Fruit fly (Drosophila melanogaster) whole organism, embryonic: ENCODE measurements around the gene HipHop.
A peak's percentile ranks its signal among the peaks of the same experiment; 100 is the strongest.

Source experiments
- Aef1 ChIP-seq: fragments of 200-800 bp; sonication (Bioruptor generic); IDR thresholded peaks from 3 replicates; pipeline ENCODE4 v1.3.6; 2022; ENCODE audit warnings: missing biosample characterization, missing genetic modification characterization
- CG10654 ChIP-seq: fragments of 200-800 bp; sonication (Bioruptor generic); optimal IDR thresholded peaks from 2 replicates; lab custom pipeline; 2016; ENCODE audit warnings: missing biosample characterization, missing genetic modification characterization
- CG11247 ChIP-seq: fragments of 200-800 bp; sonication (Bioruptor generic); IDR thresholded peaks from 2 replicates; pipeline ENCODE4 v1.3.6; 2022; ENCODE audit warnings: missing biosample characterization, missing genetic modification characterization
- CG12219 ChIP-seq: fragments of 200-800 bp; sonication (Bioruptor generic); optimal IDR thresholded peaks from 3 replicates; lab custom pipeline; 2018; ENCODE audit warnings: missing biosample characterization, mild to moderate bottlenecking, missing genetic modification characterization
- CG13287 ChIP-seq: fragments of 200-800 bp; sonication (Bioruptor generic); IDR thresholded peaks from 2 replicates; pipeline ENCODE4 v1.3.6; 2022; ENCODE audit warnings: missing biosample characterization, missing genetic modification characterization; ENCODE audit not compliant: partially characterized antibody
- CG15269 ChIP-seq: fragments of 200-800 bp; sonication (Bioruptor generic); optimal IDR thresholded peaks from 2 replicates; lab custom pipeline; 2018; ENCODE audit warnings: missing biosample characterization, mild to moderate bottlenecking, missing genetic modification characterization, moderate library complexity
- CG17359 ChIP-seq: fragments of 200-800 bp; sonication (Bioruptor generic); optimal IDR thresholded peaks from 3 replicates; lab custom pipeline; 2018; ENCODE audit warnings: missing biosample characterization, mild to moderate bottlenecking, missing genetic modification characterization, moderate library complexity
- CG17385 ChIP-seq: fragments of 200-800 bp; sonication (Bioruptor generic); optimal IDR thresholded peaks from 3 replicates; lab custom pipeline; 2018; ENCODE audit warnings: missing biosample characterization, mild to moderate bottlenecking, missing genetic modification characterization
- CG1832 ChIP-seq: fragments of 200-800 bp; sonication (Bioruptor generic); optimal IDR thresholded peaks from 2 replicates; lab custom pipeline; 2017; ENCODE audit warnings: missing biosample characterization, mild to moderate bottlenecking, missing genetic modification characterization, inconsistent platforms
- CG2202 ChIP-seq: fragments of 200-800 bp; sonication (Bioruptor generic); optimal IDR thresholded peaks from 2 replicates; lab custom pipeline; 2018; ENCODE audit warnings: missing biosample characterization, mild to moderate bottlenecking, missing genetic modification characterization
- CG2678 ChIP-seq: fragments of 200-800 bp; sonication (Bioruptor generic); optimal IDR thresholded peaks from 3 replicates; lab custom pipeline; 2019; ENCODE audit warnings: missing biosample characterization, mild to moderate bottlenecking, missing genetic modification characterization, moderate library complexity
- CG30403 ChIP-seq: fragments of 200-800 bp; sonication (Bioruptor generic); optimal IDR thresholded peaks from 3 replicates; lab custom pipeline; 2016; ENCODE audit warnings: missing biosample characterization, missing genetic modification characterization
- CG34376 ChIP-seq: fragments of 200-800 bp; sonication (Bioruptor generic); optimal IDR thresholded peaks from 2 replicates; lab custom pipeline; 2018; ENCODE audit warnings: missing biosample characterization, mild to moderate bottlenecking, missing genetic modification characterization
- CG3838 ChIP-seq: fragments of 200-800 bp; sonication (Bioruptor generic); optimal IDR thresholded peaks from 3 replicates; lab custom pipeline; 2016; ENCODE audit warnings: missing biosample characterization, missing genetic modification characterization
- CG4424 ChIP-seq: fragments of 200-800 bp; sonication (Bioruptor generic); optimal IDR thresholded peaks from 3 replicates; lab custom pipeline; 2016; ENCODE audit warnings: missing biosample characterization, missing genetic modification characterization
- CG8388 ChIP-seq: fragments of 200-800 bp; sonication (Bioruptor generic); optimal IDR thresholded peaks from 2 replicates; lab custom pipeline; 2019; ENCODE audit warnings: missing biosample characterization, mild to moderate bottlenecking, missing genetic modification characterization, moderate library complexity
- CG8924 ChIP-seq: fragments of 200-800 bp; optimal IDR thresholded peaks from 3 replicates; lab custom pipeline; 2019; ENCODE audit warnings: missing biosample characterization, mild to moderate bottlenecking, missing genetic modification characterization, moderate library complexity
- CG9215 ChIP-seq: fragments of 200-800 bp; sonication (Bioruptor generic); IDR thresholded peaks from 2 replicates; pipeline ENCODE4 v1.3.6; 2022; ENCODE audit warnings: missing biosample characterization, missing genetic modification characterization
- CG9727 ChIP-seq: fragments of 200-800 bp; sonication (Bioruptor generic); optimal IDR thresholded peaks from 3 replicates; lab custom pipeline; 2017; ENCODE audit warnings: missing biosample characterization, mild to moderate bottlenecking, missing genetic modification characterization
- Camta ChIP-seq: fragments of 200-800 bp; sonication (Bioruptor generic); optimal IDR thresholded peaks from 2 replicates; lab custom pipeline; 2016; ENCODE audit warnings: missing biosample characterization, missing genetic modification characterization
- D ChIP-seq, 2 experiments: fragments of 200-800 bp in 1 of 2; fragments of >200 bp in 1 of 2; sonication (Bioruptor generic) in 1 of 2; optimal IDR thresholded peaks; 2 replicates in 1 of 2; 3 replicates in 1 of 2; lab custom pipeline; 2017; ENCODE audit warnings: mild to moderate bottlenecking in 1 of 2, missing biosample characterization in 1 of 2, missing genetic modification characterization in 1 of 2, missing genetic modification reagents in 1 of 2
- Dad ChIP-seq: fragments of 200-800 bp; sonication (Bioruptor generic); optimal IDR thresholded peaks from 3 replicates; lab custom pipeline; 2016; ENCODE audit warnings: missing biosample characterization, missing genetic modification characterization
- Drgx ChIP-seq: fragments of 200-800 bp; sonication (Bioruptor generic); IDR thresholded peaks from 2 replicates; pipeline ENCODE4 v1.3.6; 2022; ENCODE audit warnings: missing biosample characterization, missing genetic modification characterization
- Ets65A ChIP-seq: fragments of 200-800 bp; sonication (Bioruptor generic); peaks from one replicate; lab custom pipeline; 2016; ENCODE audit warnings: missing biosample characterization, missing genetic modification characterization
- HHEX ChIP-seq: fragments of 200-800 bp; sonication (Bioruptor generic); optimal IDR thresholded peaks from 3 replicates; lab custom pipeline; 2017; ENCODE audit warnings: missing biosample characterization, mild to moderate bottlenecking, missing genetic modification characterization, missing genetic modification reagents
- HLH4C ChIP-seq: fragments of 200-800 bp; sonication (Bioruptor generic); IDR thresholded peaks from 3 replicates; pipeline ENCODE4 v1.3.6; 2022; ENCODE audit warnings: missing biosample characterization, missing genetic modification characterization; ENCODE audit not compliant: partially characterized antibody
- HLHmδ ChIP-seq: fragments of 200-800 bp; sonication (Bioruptor generic); optimal IDR thresholded peaks from 2 replicates; lab custom pipeline; 2018; ENCODE audit warnings: missing biosample characterization, mild to moderate bottlenecking, missing genetic modification characterization, moderate library complexity
- HmgD ChIP-seq: fragments of 200-800 bp; sonication (Bioruptor generic); optimal IDR thresholded peaks from 3 replicates; lab custom pipeline; 2016; ENCODE audit warnings: missing biosample characterization, missing genetic modification characterization
- MESR4 ChIP-seq: fragments of 200-800 bp; sonication (Bioruptor generic); optimal IDR thresholded peaks from 2 replicates; lab custom pipeline; 2018; ENCODE audit warnings: missing biosample characterization, mild to moderate bottlenecking, missing genetic modification characterization, moderate library complexity
- Pdp1 ChIP-seq, 2 experiments: fragments of 200-800 bp; sonication (Bioruptor generic); optimal IDR thresholded peaks; 3 replicates each; lab custom pipeline; 2016; ENCODE audit warnings: missing biosample characterization in 2 of 2, missing genetic modification characterization in 2 of 2, mild to moderate bottlenecking in 1 of 2, moderate library complexity in 1 of 2
- Vsx1 ChIP-seq: fragments of 200-800 bp; sonication (Bioruptor generic); optimal IDR thresholded peaks from 2 replicates; lab custom pipeline; 2017; ENCODE audit warnings: missing biosample characterization, mild to moderate bottlenecking, missing genetic modification characterization, missing genetic modification reagents
- YL-1 ChIP-seq: fragments of 200-800 bp; sonication (Bioruptor generic); optimal IDR thresholded peaks from 3 replicates; lab custom pipeline; 2017; ENCODE audit warnings: missing biosample characterization, mild to moderate bottlenecking, missing genetic modification characterization
- abd-A ChIP-seq: fragments of 200-800 bp; sonication (Bioruptor generic); optimal IDR thresholded peaks from 3 replicates; lab custom pipeline; 2019; ENCODE audit warnings: missing biosample characterization, mild to moderate bottlenecking, missing genetic modification characterization, moderate library complexity
- caup ChIP-seq: fragments of 200-800 bp; sonication (Bioruptor generic); optimal IDR thresholded peaks from 3 replicates; lab custom pipeline; 2017; ENCODE audit warnings: missing biosample characterization, mild to moderate bottlenecking, missing genetic modification characterization, moderate library complexity; ENCODE audit not compliant: severe bottlenecking
- disco-r ChIP-seq: fragments of 200-800 bp; sonication (Bioruptor generic); optimal IDR thresholded peaks from 2 replicates; lab custom pipeline; 2016; ENCODE audit warnings: missing biosample characterization, missing genetic modification characterization
- dmrt99B ChIP-seq: fragments of 200-800 bp; sonication (Bioruptor generic); optimal IDR thresholded peaks from 2 replicates; lab custom pipeline; 2018; ENCODE audit warnings: missing biosample characterization, mild to moderate bottlenecking, missing genetic modification characterization, moderate library complexity
- fd102C ChIP-seq: fragments of 200-800 bp; sonication (Bioruptor generic); optimal IDR thresholded peaks from 2 replicates; lab custom pipeline; 2018; ENCODE audit warnings: missing biosample characterization, mild to moderate bottlenecking, missing genetic modification characterization, moderate library complexity
- insv ChIP-seq, 2 experiments: fragments of 200-800 bp; sonication (Bioruptor generic); optimal IDR thresholded peaks; 3 replicates each; lab custom pipeline; 2016 to 2018; ENCODE audit warnings: missing biosample characterization in 2 of 2, missing genetic modification characterization in 2 of 2
- kni ChIP-seq: fragments of 200-800 bp; sonication (Bioruptor generic); optimal IDR thresholded peaks from 3 replicates; lab custom pipeline; 2017; ENCODE audit warnings: mild to moderate bottlenecking, missing biosample characterization, missing genetic modification reagents, missing genetic modification characterization
- pzg ChIP-seq: fragments of 200-800 bp; sonication (Bioruptor generic); optimal IDR thresholded peaks from 3 replicates; lab custom pipeline; 2018; ENCODE audit warnings: missing biosample characterization, mild to moderate bottlenecking, missing genetic modification characterization, moderate library complexity
- row ChIP-seq: fragments of 200-800 bp; sonication (Bioruptor generic); IDR thresholded peaks from 3 replicates; pipeline ENCODE4 v1.3.6; 2022; ENCODE audit warnings: missing biosample characterization, missing genetic modification characterization
- scrt ChIP-seq: fragments of 200-800 bp; sonication (Bioruptor generic); optimal IDR thresholded peaks from 2 replicates; lab custom pipeline; 2018; ENCODE audit warnings: missing biosample characterization, mild to moderate bottlenecking, missing genetic modification characterization, moderate library complexity
- sens-2 ChIP-seq: fragments of 200-800 bp; sonication (Bioruptor generic); IDR thresholded peaks from 2 replicates; pipeline ENCODE4 v1.3.6; 2022; ENCODE audit warnings: missing biosample characterization, missing genetic modification characterization
- so ChIP-seq: fragments of 200-800 bp; sonication (Bioruptor generic); IDR thresholded peaks from 3 replicates; pipeline ENCODE4 v1.3.6; 2022; ENCODE audit warnings: missing biosample characterization, missing genetic modification characterization
- tll ChIP-seq, 2 experiments: fragments of 200-800 bp in 1 of 2; fragments of >200 bp in 1 of 2; sonication (Bioruptor generic) in 1 of 2; optimal IDR thresholded peaks; 2 replicates each; lab custom pipeline; 2017 to 2019; ENCODE audit warnings: missing biosample characterization in 2 of 2, missing genetic modification characterization in 2 of 2, mild to moderate bottlenecking in 1 of 2, moderate library complexity in 1 of 2
- unpg ChIP-seq: fragments of 200-800 bp; sonication (Bioruptor generic); optimal IDR thresholded peaks from 3 replicates; lab custom pipeline; 2018; ENCODE audit warnings: missing biosample characterization, mild to moderate bottlenecking, missing genetic modification characterization, moderate library complexity
- vnd ChIP-seq: fragments of 200-800 bp; sonication (Bioruptor generic); IDR thresholded peaks from 3 replicates; pipeline ENCODE4 v1.3.6; 2022; ENCODE audit warnings: missing biosample characterization, missing genetic modification characterization; ENCODE audit not compliant: partially characterized antibody

Gene HipHop

DNA sequence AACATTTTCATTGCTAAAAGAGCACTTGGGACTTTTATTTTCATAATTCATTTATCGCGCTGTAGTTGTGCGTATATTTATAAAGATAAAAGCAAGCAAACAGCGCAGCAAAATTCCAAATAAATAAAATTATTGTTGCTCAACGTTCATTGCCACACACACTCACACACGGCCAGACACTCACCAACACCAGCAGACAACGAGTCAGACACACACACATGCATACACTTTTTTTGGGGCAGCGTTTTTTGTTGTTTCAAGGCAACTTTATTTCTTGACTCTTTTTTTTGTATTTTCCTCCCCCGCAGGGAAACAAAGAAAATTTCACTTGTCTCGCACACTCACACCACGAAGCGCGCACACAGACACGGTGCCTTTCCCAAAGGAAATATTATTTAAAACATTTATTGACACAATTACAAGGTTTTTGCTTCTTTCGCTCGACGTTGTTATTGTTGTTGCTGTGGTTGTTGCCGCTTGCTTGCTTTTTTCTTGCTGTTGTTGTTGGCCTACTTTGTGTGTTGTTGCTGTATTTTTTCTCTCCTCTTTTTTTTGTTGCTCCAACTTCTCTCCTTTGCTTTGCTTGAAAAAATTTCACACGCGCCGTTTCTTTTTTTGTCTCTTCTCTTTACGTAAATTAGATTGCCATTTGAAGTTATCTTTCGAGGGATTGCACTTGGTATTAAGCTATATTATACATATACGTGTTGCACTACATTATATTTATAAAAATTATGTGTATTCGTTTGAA lies 909 bp upstream of the HipHop start (continued):
- TF ChIP-seq CG3838 (no peak), CG8924 (tag; lab: Kevin White, UChicago) (peak; percentile 82), CG2202 (tag; lab: Kevin White, UChicago) (no peak), CG34376 (GFP tag; lab: Kevin White, UChicago) (peak; percentile 18), abd-A (tag; lab: Kevin White, UChicago) (peak; percentile 32), HmgD (GFP tag; lab: Kevin White, UChicago) (no peak), dmrt99B (no peak), Dad (no peak), CG15269 (tag; lab: Kevin White, UChicago) (no peak), Aef1 (peak; percentile 41; the same call in 2 of the 3 replicates), CG9215 (GFP tag; lab: Robert Waterston, UW) (no peak), scrt (peak; percentile 3), HHEX (no peak), vnd (no peak), HLHmδ (GFP tag; lab: Kevin White, UChicago) (no peak), HLH4C (no peak), Drgx (GFP tag; lab: Robert Waterston, UW) (peak; percentile 50), CG11247 (GFP tag; lab: Robert Waterston, UW) (no peak), D (optimal IDR thresholded peaks at IDR 0.05; lab: Kevin White, UChicago) (no peak), D (GFP tag; optimal IDR thresholded peaks at IDR 0.05; lab: Kevin White, UChicago) (no peak), kni (GFP tag; lab: Kevin White, UChicago) (no peak), CG2678 (peak; percentile 16), CG17385 (GFP tag; lab: Kevin White, UChicago) (peak; percentile 38), CG8388 (GFP tag; lab: Kevin White, UChicago) (no peak), CG12219 (GFP tag; lab: Kevin White, UChicago) (no peak), Pdp1 (GFP tag; optimal IDR thresholded peaks at IDR 0.05; lab: Kevin White, UChicago) (peak in 1 of 2 experiments; percentile 47), CG17359 (no peak), CG30403 (GFP tag; lab: Kevin White, UChicago) (no peak), CG4424 (GFP tag; lab: Kevin White, UChicago) (no peak), sens-2 (GFP tag; lab: Robert Waterston, UW) (no peak), YL-1 (peak; percentile 42), unpg (peak; percentile 7), pzg (GFP tag; lab: Kevin White, UChicago) (no peak), caup (GFP tag; lab: Kevin White, UChicago) (no peak), CG13287 (GFP tag; lab: Robert Waterston, UW) (0 out of 2 replicates have a peak, but pooled peaks have one; percentile 13), MESR4 (peak; percentile 47), disco-r (GFP tag; lab: Kevin White, UChicago) (no peak), CG10654 (GFP tag; lab: Kevin White, UChicago) (no peak), row (GFP tag; lab: Robert Waterston, UW) (no peak), fd102C (GFP tag; lab: Kevin White, UChicago) (no peak), CG1832 (GFP tag; lab: Kevin White, UChicago) (no peak), Ets65A (GFP tag; lab: Kevin White, UChicago) (no peak), tll (GFP tag; optimal IDR thresholded peaks at IDR 0.05; lab: Kevin White, UChicago) (no peak), insv (GFP tag; optimal IDR thresholded peaks at IDR 0.05; lab: Kevin White, UChicago) (no peak), Vsx1 (GFP tag; lab: Kevin White, UChicago) (peak; percentile 23), Camta (GFP tag; lab: Kevin White, UChicago) (no peak), so (GFP tag; lab: Robert Waterston, UW) (0 out of 3 replicates have a peak, but pooled peaks have one; percentile 16), CG9727 (GFP tag; lab: Kevin White, UChicago) (no peak)
